Worm (Caenorhabditis elegans) whole organism, young adult: ENCODE measurements around the gene srh-171.

Source experiments
- F10E7.11 ChIP-seq: sonication (generic microtip); optimal IDR thresholded peaks from 2 replicates; lab custom pipeline; 2017; ENCODE audit warnings: mild to moderate bottlenecking, missing genetic modification characterization, moderate library complexity, missing compliant biosample characterization
- ccch-3 ChIP-seq: fragments of 200-800 bp; sonication (Bioruptor generic); optimal IDR thresholded peaks from 2 replicates; lab custom pipeline; 2018; ENCODE audit warnings: mild to moderate bottlenecking, missing genetic modification characterization, missing compliant biosample characterization
- ceh-91 ChIP-seq: fragments of 200-800 bp; sonication (Bioruptor generic); IDR thresholded peaks from 2 replicates; pipeline ENCODE4 v1.3.6; 2022; ENCODE audit warnings: missing genetic modification reagents, missing genetic modification characterization, missing compliant biosample characterization
- chd-7 ChIP-seq: sonication (generic microtip); optimal IDR thresholded peaks from 2 replicates; lab custom pipeline; 2016; ENCODE audit warnings: mild to moderate bottlenecking, missing genetic modification characterization, moderate library complexity, missing compliant biosample characterization
- him-1 ChIP-seq: sonication (generic microtip); optimal IDR thresholded peaks from 2 replicates; lab custom pipeline; 2016; ENCODE audit warnings: missing genotype, missing genetic modification reagents, missing genetic modification characterization, missing compliant biosample characterization
- nfya-1 ChIP-seq: sonication (generic microtip); optimal IDR thresholded peaks from 2 replicates; lab custom pipeline; 2017; ENCODE audit warnings: antibody characterized with exemption, missing compliant biosample characterization, missing genetic modification characterization, borderline replicate concordance; ENCODE audit not compliant: insufficient read depth
- tbp1 ChIP-seq: fragments of 200-800 bp; sonication (Bioruptor generic); optimal IDR thresholded peaks from 2 replicates; lab custom pipeline; 2018; ENCODE audit warnings: mild to moderate bottlenecking, missing genetic modification characterization, missing compliant biosample characterization
- unc-62 ChIP-seq: fragments of 150-350 bp; optimal IDR thresholded peaks from 2 replicates; lab custom pipeline; 2014; ENCODE audit warnings: missing biosample characterization, missing genetic modification reagents, missing genetic modification characterization

DNA sequence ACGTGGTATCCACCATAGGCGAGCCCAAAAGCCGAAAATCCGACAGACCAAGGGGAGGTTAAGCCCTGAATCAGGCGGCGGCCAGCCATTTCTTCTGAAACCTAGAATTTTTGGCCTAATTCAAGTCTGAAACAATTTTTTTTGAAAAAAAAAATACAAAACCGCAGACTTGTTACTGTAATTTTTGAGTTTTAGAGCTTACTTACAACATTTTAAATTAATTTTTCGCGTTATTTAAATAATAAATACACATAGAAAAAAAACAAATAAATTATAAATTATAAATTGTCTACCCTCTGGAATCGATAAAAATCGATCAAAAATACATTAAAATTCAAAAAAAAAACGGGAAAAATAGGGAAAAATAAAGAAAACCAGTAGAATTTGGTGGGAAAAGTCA is 19.0 kb upstream of the srh-171 start, which contains the start of gene dhs-24:
- TF ChIP-seq ccch-3 = no peak
- no peak for TF ChIP-seq F10E7.11 (tag; lab: Kevin White, UChicago)
- no peak for TF ChIP-seq chd-7
- no peak for TF ChIP-seq nfya-1 (tag; lab: Kevin White, UChicago)
- no peak for TF ChIP-seq him-1 (tag; lab: Kevin White, UChicago)
- no peak for TF ChIP-seq unc-62
- no peak for TF ChIP-seq ceh-91 (GFP tag; lab: Robert Waterston, UW)
- TF ChIP-seq tbp1 = no peak
